Worm (Caenorhabditis elegans) whole organism, L3 larva: ENCODE results near the gene F59E12.8.

Source experiments
- R02D3.7 ChIP-seq: fragments of 150-350 bp; optimal IDR thresholded peaks from 2 replicates; lab custom pipeline; 2014; ENCODE audit warnings: missing biosample characterization, missing genetic modification characterization
- ZK546.5 ChIP-seq: sonication (generic microtip); optimal IDR thresholded peaks from 2 replicates; lab custom pipeline; 2017; ENCODE audit warnings: missing biosample characterization, missing genetic modification characterization
- aly-2 ChIP-seq: fragments of 150-350 bp; optimal IDR thresholded peaks from 2 replicates; lab custom pipeline; 2014; ENCODE audit warnings: missing biosample characterization, missing genetic modification characterization
- ama-1 ChIP-seq: fragments of 150-350 bp; optimal IDR thresholded peaks from 2 replicates; lab custom pipeline; 2018
- ceh-16 ChIP-seq: sonication (generic microtip); optimal IDR thresholded peaks from 2 replicates; lab custom pipeline; 2017; ENCODE audit warnings: missing biosample characterization, missing genetic modification characterization
- ceh-28 ChIP-seq: fragments of 150-350 bp; optimal IDR thresholded peaks from 2 replicates; lab custom pipeline; 2014; ENCODE audit warnings: missing biosample characterization, missing genetic modification reagents, missing genetic modification characterization
- ceh-82 ChIP-seq: fragments of 150-350 bp; optimal IDR thresholded peaks from 2 replicates; lab custom pipeline; 2014; ENCODE audit warnings: missing biosample characterization, missing genetic modification characterization
- ceh-9 ChIP-seq: sonication (generic microtip); optimal IDR thresholded peaks from 2 replicates; lab custom pipeline; 2018; ENCODE audit warnings: missing biosample characterization, missing genetic modification characterization
- daf-12 ChIP-seq: fragments of 150-350 bp; optimal IDR thresholded peaks from 2 replicates; lab custom pipeline; 2014; ENCODE audit warnings: missing biosample characterization, missing genetic modification reagents, missing genetic modification characterization
- elt-1 ChIP-seq: fragments of 150-350 bp; optimal IDR thresholded peaks from 2 replicates; lab custom pipeline; 2014; ENCODE audit warnings: missing biosample characterization, missing genetic modification characterization
- elt-2 ChIP-seq: sonication (generic microtip); optimal IDR thresholded peaks from 2 replicates; lab custom pipeline; 2016; ENCODE audit warnings: missing genetic modification reagents, mild to moderate bottlenecking, missing genetic modification characterization, missing compliant biosample characterization
- elt-3 ChIP-seq, 3 experiments: fragments of 150-350 bp in 1 of 3; sonication (generic microtip) in 2 of 3; optimal IDR thresholded peaks; 2 replicates in 2 of 3; 4 replicates in 1 of 3; lab custom pipeline; 2014 to 2017; ENCODE audit warnings: missing biosample characterization in 3 of 3, missing genetic modification characterization in 3 of 3
- eor-1 ChIP-seq, 2 experiments: fragments of 150-350 bp; optimal IDR thresholded peaks; 2 replicates each; lab custom pipeline; 2014 to 2018; ENCODE audit warnings: missing biosample characterization in 2 of 2, missing genetic modification characterization in 2 of 2
- fkh-10 ChIP-seq: sonication (generic microtip); optimal IDR thresholded peaks from 2 replicates; lab custom pipeline; 2017; ENCODE audit warnings: missing biosample characterization, missing genetic modification reagents, missing genetic modification characterization
- fos-1 ChIP-seq: fragments of 150-350 bp; optimal IDR thresholded peaks from 2 replicates; lab custom pipeline; 2014; ENCODE audit warnings: missing biosample characterization, missing genetic modification characterization
- hmg-11 ChIP-seq: sonication (generic microtip); optimal IDR thresholded peaks from 2 replicates; lab custom pipeline; 2016; ENCODE audit warnings: missing genetic modification characterization, missing compliant biosample characterization
- jun-1 ChIP-seq: fragments of 150-350 bp; optimal IDR thresholded peaks from 2 replicates; lab custom pipeline; 2014; ENCODE audit warnings: missing biosample characterization, missing genetic modification reagents, missing genetic modification characterization
- lin-15B ChIP-seq: fragments of 150-350 bp; optimal IDR thresholded peaks from 2 replicates; lab custom pipeline; 2014; ENCODE audit warnings: missing biosample characterization, missing genetic modification characterization
- lin-39 ChIP-seq: fragments of 150-350 bp; optimal IDR thresholded peaks from 2 replicates; lab custom pipeline; 2018; ENCODE audit warnings: missing biosample characterization, missing genetic modification reagents, missing genetic modification characterization
- lsy-12 ChIP-seq: sonication (generic microtip); optimal IDR thresholded peaks from 2 replicates; lab custom pipeline; 2016; ENCODE audit warnings: mild to moderate bottlenecking, missing genetic modification characterization, missing compliant biosample characterization
- mdl-1 ChIP-seq: fragments of 150-350 bp; optimal IDR thresholded peaks from 2 replicates; lab custom pipeline; 2014; ENCODE audit warnings: missing biosample characterization, missing genetic modification characterization
- nfya-1 ChIP-seq: sonication (generic microtip); optimal IDR thresholded peaks from 2 replicates; lab custom pipeline; 2017; ENCODE audit warnings: missing genetic modification characterization, mild to moderate bottlenecking, missing compliant biosample characterization, antibody characterized with exemption, moderate library complexity; ENCODE audit not compliant: insufficient read depth
- nhr-11 ChIP-seq: fragments of 150-350 bp; optimal IDR thresholded peaks from 2 replicates; lab custom pipeline; 2014; ENCODE audit warnings: missing biosample characterization, missing genetic modification characterization
- nhr-12 ChIP-seq: fragments of 150-350 bp; optimal IDR thresholded peaks from 2 replicates; lab custom pipeline; 2014; ENCODE audit warnings: missing biosample characterization, missing genetic modification characterization
- nhr-23 ChIP-seq: fragments of 150-350 bp; optimal IDR thresholded peaks from 2 replicates; lab custom pipeline; 2014; ENCODE audit warnings: missing biosample characterization, missing genetic modification reagents, missing genetic modification characterization
- nhr-237 ChIP-seq: fragments of 150-350 bp; optimal IDR thresholded peaks from 2 replicates; lab custom pipeline; 2014; ENCODE audit warnings: missing biosample characterization, missing genetic modification characterization
- nhr-28 ChIP-seq: fragments of 150-350 bp; optimal IDR thresholded peaks from 2 replicates; lab custom pipeline; 2014; ENCODE audit warnings: missing biosample characterization, missing genetic modification characterization
- nhr-67 ChIP-seq: fragments of 150-350 bp; optimal IDR thresholded peaks from 2 replicates; lab custom pipeline; 2014; ENCODE audit warnings: missing biosample characterization, missing genetic modification characterization
- nhr-76 ChIP-seq: fragments of 150-350 bp; sonication (generic microtip); optimal IDR thresholded peaks from 5 replicates; lab custom pipeline; 2014; ENCODE audit warnings: missing biosample characterization, missing genetic modification characterization
- nhr-77 ChIP-seq: fragments of 150-350 bp; optimal IDR thresholded peaks from 2 replicates; lab custom pipeline; 2014; ENCODE audit warnings: missing biosample characterization, missing genetic modification characterization
- pha-4 ChIP-seq: fragments of 150-350 bp; optimal IDR thresholded peaks from 2 replicates; lab custom pipeline; 2014; ENCODE audit warnings: missing biosample characterization, missing genetic modification reagents, missing genetic modification characterization
- pqm-1 ChIP-seq: fragments of 150-350 bp; optimal IDR thresholded peaks from 2 replicates; lab custom pipeline; 2017; ENCODE audit warnings: missing biosample characterization, missing genetic modification characterization, inconsistent platforms
- sea-2 ChIP-seq: fragments of 150-350 bp; sonication (generic microtip); optimal IDR thresholded peaks from 4 replicates; lab custom pipeline; 2014; ENCODE audit warnings: missing biosample characterization, missing genetic modification reagents, missing genetic modification characterization
- skn-1 ChIP-seq: fragments of 150-350 bp; optimal IDR thresholded peaks from 2 replicates; lab custom pipeline; 2014; ENCODE audit warnings: missing biosample characterization, missing genetic modification characterization
- snpc-4 ChIP-seq: fragments of 150-350 bp; optimal IDR thresholded peaks from 2 replicates; lab custom pipeline; 2014; ENCODE audit warnings: missing biosample characterization, missing genetic modification characterization
- tbx-2 ChIP-seq: sonication (generic microtip); optimal IDR thresholded peaks from 2 replicates; lab custom pipeline; 2016; ENCODE audit warnings: mild to moderate bottlenecking, missing genetic modification characterization, missing compliant biosample characterization
- unc-39 ChIP-seq: sonication (generic microtip); optimal IDR thresholded peaks from 4 replicates; lab custom pipeline; 2017; ENCODE audit warnings: missing biosample characterization, missing genetic modification characterization
- unc-62 ChIP-seq: fragments of 150-350 bp; sonication (generic microtip); optimal IDR thresholded peaks from 4 replicates; lab custom pipeline; 2014; ENCODE audit warnings: missing biosample characterization, missing genetic modification reagents, missing genetic modification characterization
- zag-1 ChIP-seq: fragments of 150-350 bp; optimal IDR thresholded peaks from 2 replicates; lab custom pipeline; 2014; ENCODE audit warnings: missing biosample characterization, missing genetic modification characterization
- ztf-11 ChIP-seq: fragments of 150-350 bp; optimal IDR thresholded peaks from 2 replicates; lab custom pipeline; 2014; ENCODE audit warnings: missing biosample characterization, missing genetic modification characterization

Gene F59E12.8

ce11 chrII:5593377-5593932 lies 43.3 kb downstream of the F59E12.8 start, which contains the start of gene cdc-14 (continued):
- TF ChIP-seq nhr-76 (tag; lab: Kevin White, UChicago) (no peak), pha-4 (tag; lab: Kevin White, UChicago) (peak; percentile 78), jun-1 (tag; lab: Kevin White, UChicago) (peak; percentile 66), nhr-28 (no peak), ceh-9 (tag; lab: Kevin White, UChicago) (no peak), skn-1 (tag; lab: Kevin White, UChicago) (no peak), zag-1 (tag; lab: Kevin White, UChicago) (no peak), hmg-11 (tag; lab: Kevin White, UChicago) (peak; percentile 54), nfya-1 (tag; lab: Kevin White, UChicago) (peak; percentile 59), ZK546.5 (tag; lab: Kevin White, UChicago) (no peak), snpc-4 (peak; percentile 84), pqm-1 (tag; lab: Kevin White, UChicago) (no peak), ztf-11 (no peak), aly-2 (no peak)

ce11 chrII:5592857-5593256 lies 43.9 kb downstream of the F59E12.8 start:
- no peak for TF ChIP-seq ceh-82 (tag; lab: Kevin White, UChicago)
- TF ChIP-seq elt-1 (tag; lab: Kevin White, UChicago): peak; percentile 66
- no peak for TF ChIP-seq lsy-12
- no peak for TF ChIP-seq eor-1 (tag; optimal IDR thresholded peaks at IDR 0.05; lab: Kevin White, UChicago)
- TF ChIP-seq, all 47 proteins: peak for 1

- TF ChIP-seq eor-1 (tag; optimal IDR thresholded peaks at IDR 0.05; lab: Kevin White, UChicago) (no peak), fkh-10 (GFP tag; lab: Kevin White, UChicago) (no peak), elt-3 (tag; optimal IDR thresholded peaks at IDR 0.05; lab: Kevin White, UChicago) (no peak), jun-1 (tag; lab: Kevin White, UChicago) (no peak), sea-2 (no peak), lin-15B (no peak), zag-1 (tag; lab: Kevin White, UChicago) (no peak), R02D3.7 (tag; lab: Kevin White, UChicago) (no peak)
- TF ChIP-seq, all 47 proteins: peak for 0
Measured at ce11 chrII:5591558-5591957, 45.2 kb downstream of the F59E12.8 start.

ce11 chrII:5589690-5590089 lies 47.0 kb downstream of the F59E12.8 start, which contains the start of gene C17G10.13:
TSS of gene C17G10.13 (minus strand) at chrII:5589790.
- TF ChIP-seq snpc-4 (no peak), elt-2 (peak; percentile 5)

ce11 chrII:5587794-5588193 lies 48.9 kb downstream of the F59E12.8 start:
- TF ChIP-seq daf-12 (no peak), R02D3.7 (tag; lab: Kevin White, UChicago) (no peak), nhr-28 (no peak), pha-4 (tag; lab: Kevin White, UChicago) (no peak), ceh-16 (tag; lab: Kevin White, UChicago) (no peak), ZK546.5 (tag; lab: Kevin White, UChicago) (no peak), mdl-1 (tag; lab: Kevin White, UChicago) (no peak), nhr-77 (tag; lab: Kevin White, UChicago) (no peak), ama-1 (lab: Kevin White, UChicago) (no peak)

- TF ChIP-seq elt-1 (tag; lab: Kevin White, UChicago) (no peak), fos-1 (tag; lab: Kevin White, UChicago) (no peak), lin-15B (no peak), nhr-77 (tag; lab: Kevin White, UChicago) (no peak), nhr-67 (tag; lab: Kevin White, UChicago) (no peak), ceh-16 (tag; lab: Kevin White, UChicago) (no peak), nhr-237 (tag; lab: Kevin White, UChicago) (no peak), hmg-11 (tag; lab: Kevin White, UChicago) (no peak), zag-1 (tag; lab: Kevin White, UChicago) (no peak), ceh-28 (no peak), unc-39 (tag; lab: Kevin White, UChicago) (no peak), unc-62 (GFP tag; lab: Kevin White, UChicago) (no peak), nhr-11 (no peak), tbx-2 (no peak), daf-12 (no peak), eor-1 (tag; optimal IDR thresholded peaks at IDR 0.05; lab: Kevin White, UChicago) (no peak), elt-2 (peak; percentile 100), sea-2 (no peak), R02D3.7 (tag; lab: Kevin White, UChicago) (no peak), ceh-9 (tag; lab: Kevin White, UChicago) (no peak), snpc-4 (peak; percentile 13), ZK546.5 (tag; lab: Kevin White, UChicago) (no peak), lin-39 (tag; lab: Kevin White, UChicago) (no peak), pqm-1 (tag; lab: Kevin White, UChicago) (peak; percentile 97), aly-2 (no peak), ceh-82 (tag; lab: Kevin White, UChicago) (no peak), nhr-12 (tag; lab: Kevin White, UChicago) (no peak), fkh-10 (GFP tag; lab: Kevin White, UChicago) (no peak), nfya-1 (tag; lab: Kevin White, UChicago) (no peak), nhr-28 (no peak), skn-1 (tag; lab: Kevin White, UChicago) (no peak), nhr-23 (tag; lab: Kevin White, UChicago) (no peak)
Measured at ce11 chrII:5585788-5586187, 50.9 kb downstream of the F59E12.8 start, which contains the start of gene lys-8. TSS of gene lys-8 (plus strand) at chrII:5586178.
